Worm (Caenorhabditis elegans): ENCODE data around the gene T05A7.12.

ce11 chrII:4710813-4711212 is 47.7 kb upstream of the T05A7.12 start:
- TF ChIP-seq ceh-90 (tag; optimal IDR thresholded peaks at IDR 0.05) (no peak), alr-1 (tag; optimal IDR thresholded peaks at IDR 0.05; ENCODE audit: borderline replicate concordance) (no peak), lsy-2 (tag; optimal IDR thresholded peaks at IDR 0.05) (no peak), snpc-4 (tag; optimal IDR thresholded peaks at IDR 0.05) (no peak), skn-1 (tag; optimal IDR thresholded peaks at IDR 0.05) (no peak), mdl-1 (tag; optimal IDR thresholded peaks at IDR 0.05) (no peak), nhr-11 (tag; optimal IDR thresholded peaks at IDR 0.05) (no peak), nhr-76 (tag; optimal IDR thresholded peaks at IDR 0.05) (no peak), lin-39 (tag; optimal IDR thresholded peaks at IDR 0.05) (no peak), ztf-11 (tag; optimal IDR thresholded peaks at IDR 0.05) (no peak)
